Fruit fly (Drosophila melanogaster): ENCODE measurements around the gene CG31797.

The CG31797 gene

dm6 chr2L:19227656-19228055 lies 34.4 kb downstream of the CG31797 start:
- TF ChIP-seq noc (tag; optimal IDR thresholded peaks at IDR 0.05): no peak

dm6 chr2L:19225984-19226914 lies 35.8 kb downstream of the CG31797 start:
- no peak for TF ChIP-seq noc (tag; optimal IDR thresholded peaks at IDR 0.05)

dm6 chr2L:19222311-19222710 lies 39.7 kb downstream of the CG31797 start:
- TF ChIP-seq noc (tag; optimal IDR thresholded peaks at IDR 0.05): no peak

- no peak for TF ChIP-seq noc (tag; optimal IDR thresholded peaks at IDR 0.05)
Observed at dm6 chr2L:19220036-19220612, 41.9 kb downstream of the CG31797 start.

- no peak for TF ChIP-seq noc (tag; optimal IDR thresholded peaks at IDR 0.05)
Observed at dm6 chr2L:19219473-19219872, 42.6 kb downstream of the CG31797 start.

- no peak for TF ChIP-seq noc (tag; optimal IDR thresholded peaks at IDR 0.05)
Observed at dm6 chr2L:19217933-19218332, 44.1 kb downstream of the CG31797 start.

- TF ChIP-seq noc (tag; optimal IDR thresholded peaks at IDR 0.05): no peak
Observed at dm6 chr2L:19212401-19212800, 49.6 kb downstream of the CG31797 start.
